Worm (Caenorhabditis elegans): ENCODE measurements around the gene sta-2.

ce11 chrV:9767941-9768340 lies 26.9 kb downstream of the sta-2 start:
- TF ChIP-seq klf-2 (GFP tag; conservative IDR thresholded peaks at IDR 0.05) (no peak), ztf-23 (GFP tag; IDR thresholded peaks at IDR 0.05) (no peak), tab-1 (GFP tag; IDR thresholded peaks at IDR 0.05) (no peak), cog-1 (tag; optimal IDR thresholded peaks at IDR 0.05) (no peak), med-1 (GFP tag; optimal IDR thresholded peaks at IDR 0.05; ENCODE audit: insufficient read depth) (no peak), flt-1 (GFP tag; IDR thresholded peaks at IDR 0.05) (no peak)

Measured in whole organism, midembryonic.